Worm (Caenorhabditis elegans): Measurements from ENCODE around the gene R11.3.

DNA sequence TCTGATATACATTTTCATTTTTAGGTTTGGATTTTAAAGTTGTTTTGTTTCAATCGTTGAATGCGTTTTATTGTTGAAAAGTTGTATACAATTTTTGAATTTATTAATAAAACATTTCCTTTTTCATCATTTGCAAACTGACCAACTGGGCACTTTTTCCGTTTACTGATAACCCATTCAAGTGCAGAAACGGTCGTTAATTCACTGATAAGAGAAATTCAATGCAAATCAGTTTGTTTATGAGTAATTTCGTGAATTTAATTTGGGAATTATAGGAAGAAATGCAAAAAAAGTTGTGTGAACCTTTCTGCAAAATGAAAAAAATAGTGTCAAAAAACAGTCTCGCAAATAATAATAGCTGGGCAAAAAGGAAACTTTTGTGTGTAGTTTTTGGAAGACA lies 32.6 kb downstream of the R11.3 start:
- TF ChIP-seq egl-27 (tag; optimal IDR thresholded peaks at IDR 0.05) = no peak
- no peak for TF ChIP-seq nhr-19 (GFP tag; conservative IDR thresholded peaks at IDR 0.05)
- no peak for TF ChIP-seq pag-3 (tag; optimal IDR thresholded peaks at IDR 0.05; ENCODE audit: borderline replicate concordance, insufficient read depth)
- TF ChIP-seq lin-13 (GFP tag; optimal IDR thresholded peaks at IDR 0.05) = no peak
- TF ChIP-seq ama-1 (optimal IDR thresholded peaks at IDR 0.05) = no peak

Measured in whole organism, L1 larva.